Worm (Caenorhabditis elegans) whole organism, young adult: ENCODE data around the gene math-28.

Source experiments
- ama-1 ChIP-seq, 3 experiments: fragments of 150-350 bp in 1 of 3; sonication (generic microtip) in 2 of 3; optimal IDR thresholded peaks; 2 replicates each; lab custom pipeline; 2014 to 2018; ENCODE audit warnings: missing biosample characterization in 2 of 3, missing genetic modification characterization in 2 of 3, missing genetic modification reagents in 2 of 3
- attf-5 ChIP-seq: fragments of 200-800 bp; sonication (Bioruptor generic); optimal IDR thresholded peaks from 2 replicates; lab custom pipeline; 2018; ENCODE audit warnings: mild to moderate bottlenecking, missing genetic modification characterization, missing compliant biosample characterization
- hlh-26 ChIP-seq: fragments of 200-800 bp; sonication (Bioruptor generic); conservative IDR thresholded peaks from 2 replicates; pipeline ENCODE4 v1.3.6; 2022; ENCODE audit warnings: missing genetic modification reagents, missing genetic modification characterization, missing compliant biosample characterization
- let-607 ChIP-seq, 2 experiments: fragments of 200-800 bp in 1 of 2; sonication (Bioruptor generic) in 1 of 2; sonication (generic microtip) in 1 of 2; optimal IDR thresholded peaks; 2 replicates each; lab custom pipeline; 2016 to 2018; ENCODE audit warnings: mild to moderate bottlenecking in 2 of 2, missing compliant biosample characterization in 2 of 2, missing genetic modification characterization in 2 of 2, moderate library complexity in 2 of 2, missing genotype in 1 of 2
- nfya-2 ChIP-seq: fragments of 200-800 bp; sonication (Bioruptor generic); IDR thresholded peaks from 2 replicates; pipeline ENCODE4 v1.3.6; 2022; ENCODE audit warnings: missing genetic modification reagents, missing genetic modification characterization, missing compliant biosample characterization
- sea-2 ChIP-seq: fragments of 200-800 bp; sonication (Bioruptor generic); IDR thresholded peaks from 2 replicates; pipeline ENCODE4 v1.3.6; 2022; ENCODE audit warnings: missing genetic modification characterization, missing compliant biosample characterization
- ztf-28 ChIP-seq: fragments of 200-800 bp; sonication (Bioruptor generic); IDR thresholded peaks from 2 replicates; pipeline ENCODE4 v1.3.6; 2022; ENCODE audit warnings: missing genetic modification reagents, missing genetic modification characterization, missing compliant biosample characterization

ce11 chrII:1725735-1726134 is 37.4 kb upstream of the math-28 start, which contains the start of gene F45C12.17:
- TF ChIP-seq ztf-28 (no peak), hlh-26 (no peak), let-607 (tag; optimal IDR thresholded peaks at IDR 0.05; lab: Kevin White, UChicago) (no peak), sea-2 (GFP tag; lab: Robert Waterston, UW) (no peak), attf-5 (GFP tag; lab: Kevin White, UChicago) (no peak), ama-1 (optimal IDR thresholded peaks at IDR 0.05; lab: Kevin White, UChicago) (no peak), ama-1 (GFP tag; optimal IDR thresholded peaks at IDR 0.05; lab: Kevin White, UChicago) (no peak), nfya-2 (GFP tag; lab: Robert Waterston, UW) (no peak)
